Fruit fly (Drosophila melanogaster): ENCODE measurements around the gene GstT3.

DNA sequence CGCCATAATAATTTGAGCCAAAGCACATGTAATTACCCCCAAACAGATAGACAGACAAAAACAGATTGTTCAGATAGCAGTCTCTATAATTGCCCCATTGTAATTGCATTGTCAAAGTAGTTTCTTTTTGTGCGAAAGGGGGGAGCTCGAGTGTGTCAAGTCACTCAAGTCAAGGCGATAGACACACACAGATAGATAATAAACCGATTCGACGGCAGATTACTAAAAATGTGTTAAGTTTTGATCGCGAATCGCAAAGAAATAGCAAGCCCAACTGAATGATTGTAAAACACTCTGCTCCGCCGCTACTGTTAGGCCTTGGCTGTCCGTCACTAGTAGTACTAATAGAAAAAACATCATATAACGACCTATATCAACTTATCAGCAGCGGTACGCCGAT is 25.4 kb downstream of the GstT3 start:
- TF ChIP-seq OdsH (GFP tag; optimal IDR thresholded peaks at IDR 0.05), result no peak
- TF ChIP-seq Sox102F (GFP tag; optimal IDR thresholded peaks at IDR 0.05), result no peak
- TF ChIP-seq pdm3 (GFP tag; optimal IDR thresholded peaks at IDR 0.05), result no peak
- no peak for TF ChIP-seq Lpt (GFP tag; optimal IDR thresholded peaks at IDR 0.05)
